Worm (Caenorhabditis elegans) whole organism, L2 larva: ENCODE data around the gene lips-17.

ENCODE experiments used
- aly-2 ChIP-seq: fragments of 150-350 bp; optimal IDR thresholded peaks from 2 replicates; lab custom pipeline; 2014; ENCODE audit warnings: missing biosample characterization, missing genetic modification characterization
- ceh-82 ChIP-seq: fragments of 150-350 bp; optimal IDR thresholded peaks from 2 replicates; lab custom pipeline; 2014; ENCODE audit warnings: missing biosample characterization, missing genetic modification characterization
- lin-11 ChIP-seq: fragments of 150-350 bp; sonication (generic microtip); optimal IDR thresholded peaks from 2 replicates; lab custom pipeline; 2014; ENCODE audit warnings: missing biosample characterization, missing genetic modification characterization, inconsistent platforms, mixed read lengths
- mab-5 ChIP-seq: fragments of 150-350 bp; optimal IDR thresholded peaks from 2 replicates; lab custom pipeline; 2014; ENCODE audit warnings: missing biosample characterization, missing genetic modification characterization
- nhr-10 ChIP-seq: sonication (generic microtip); optimal IDR thresholded peaks from 2 replicates; lab custom pipeline; 2017; ENCODE audit warnings: missing biosample characterization, missing genetic modification characterization

DNA sequence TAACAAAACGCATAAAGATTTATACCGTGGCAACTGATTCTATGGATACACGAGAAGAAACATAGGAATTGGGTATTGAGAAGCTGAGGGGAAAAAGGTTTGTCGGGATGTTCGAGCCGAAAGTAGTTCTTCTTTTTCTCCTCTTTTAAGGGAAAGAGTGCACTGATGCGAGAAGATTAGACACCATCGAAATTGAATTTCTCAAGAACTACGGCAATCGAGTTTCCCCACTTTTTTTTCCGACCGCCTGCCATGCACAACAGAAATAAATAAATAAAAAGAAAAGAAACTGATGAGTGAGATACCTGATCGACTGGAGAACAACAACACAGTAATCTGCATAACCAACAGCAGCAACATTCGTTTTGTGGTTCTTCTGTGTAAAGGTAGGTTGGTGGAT, 13.8 kb upstream of the lips-17 start:
- TF ChIP-seq ceh-82 (no peak), nhr-10 (no peak), aly-2 (tag; lab: Kevin White, UChicago) (no peak), lin-11 (tag; lab: Kevin White, UChicago) (no peak), mab-5 (no peak)
